Worm (Caenorhabditis elegans) whole organism, L4 larva: Measurements from ENCODE around the gene F18G5.6.

Experiments
- T20F7.1 ChIP-seq: fragments of 200-800 bp; sonication (Bioruptor generic); optimal IDR thresholded peaks from 2 replicates; lab custom pipeline; 2018; ENCODE audit warnings: mild to moderate bottlenecking, missing genetic modification characterization, missing compliant biosample characterization
- ctbp-1 ChIP-seq: fragments of 200-800 bp; sonication (Bioruptor generic); IDR thresholded peaks from 2 replicates; pipeline ENCODE4 v1.3.6; 2022; ENCODE audit warnings: missing genetic modification reagents, missing genetic modification characterization, missing compliant biosample characterization
- daf-16 ChIP-seq, 3 experiments: sonication (generic microtip); optimal IDR thresholded peaks; 2 replicates each; lab custom pipeline; 2016 to 2017; ENCODE audit warnings: missing genetic modification characterization in 3 of 3, missing genetic modification reagents in 3 of 3, mild to moderate bottlenecking in 2 of 3, missing compliant biosample characterization in 2 of 3, missing biosample characterization in 1 of 3, moderate library complexity in 1 of 3
- dmd-6 ChIP-seq: fragments of 200-800 bp; sonication (Bioruptor generic); IDR thresholded peaks from 2 replicates; pipeline ENCODE4 v1.3.6; 2022; ENCODE audit warnings: missing genetic modification reagents, missing genetic modification characterization, missing compliant biosample characterization
- dve-1 ChIP-seq: sonication (generic microtip); optimal IDR thresholded peaks from 2 replicates; lab custom pipeline; 2017; ENCODE audit warnings: antibody characterized with exemption, mild to moderate bottlenecking, missing genetic modification characterization, missing compliant biosample characterization; ENCODE audit not compliant: insufficient read depth
- hlh-11 ChIP-seq: fragments of 200-800 bp; sonication (Bioruptor generic); optimal IDR thresholded peaks from 2 replicates; lab custom pipeline; 2018; ENCODE audit warnings: mild to moderate bottlenecking, missing genetic modification characterization, missing compliant biosample characterization
- hlh-30 ChIP-seq: sonication (generic microtip); optimal IDR thresholded peaks from 2 replicates; lab custom pipeline; 2017; ENCODE audit warnings: antibody characterized with exemption, mild to moderate bottlenecking, missing genetic modification characterization, missing compliant biosample characterization; ENCODE audit not compliant: insufficient read depth
- hmg-1.1 ChIP-seq: fragments of 200-800 bp; sonication (Bioruptor generic); IDR thresholded peaks from 2 replicates; pipeline ENCODE4 v1.3.6; 2022; ENCODE audit warnings: missing genetic modification reagents, missing genetic modification characterization, missing compliant biosample characterization
- mdl-1 ChIP-seq, 2 experiments: fragments of 150-350 bp in 1 of 2; sonication (generic microtip) in 1 of 2; optimal IDR thresholded peaks; 2 replicates each; lab custom pipeline; 2014 to 2017; ENCODE audit warnings: missing biosample characterization in 2 of 2, missing genetic modification characterization in 2 of 2
- mxl-3 ChIP-seq: fragments of 200-800 bp; sonication (Bioruptor generic); optimal IDR thresholded peaks from 2 replicates; lab custom pipeline; 2018; ENCODE audit warnings: mild to moderate bottlenecking, missing genetic modification characterization, missing compliant biosample characterization
- nhr-25 ChIP-seq: sonication (generic microtip); optimal IDR thresholded peaks from 2 replicates; lab custom pipeline; 2017; ENCODE audit warnings: missing genetic modification characterization, mild to moderate bottlenecking, missing compliant biosample characterization, antibody characterized with exemption, moderate library complexity, borderline replicate concordance; ENCODE audit not compliant: insufficient read depth
- nhr-28 ChIP-seq: fragments of 150-350 bp; optimal IDR thresholded peaks from 2 replicates; lab custom pipeline; 2014; ENCODE audit warnings: missing biosample characterization, missing genetic modification characterization
- nhr-48 ChIP-seq: sonication (generic microtip); optimal IDR thresholded peaks from 2 replicates; lab custom pipeline; 2016; ENCODE audit warnings: mild to moderate bottlenecking, missing genetic modification characterization, missing compliant biosample characterization
- nhr-77 ChIP-seq: fragments of 150-350 bp; optimal IDR thresholded peaks from 2 replicates; lab custom pipeline; 2014; ENCODE audit warnings: missing biosample characterization, missing genetic modification characterization
- pqm-1 ChIP-seq: sonication (generic microtip); optimal IDR thresholded peaks from 2 replicates; lab custom pipeline; 2017; ENCODE audit warnings: missing biosample characterization, missing genetic modification characterization
- set-16 ChIP-seq: fragments of 200-800 bp; sonication (Bioruptor generic); IDR thresholded peaks from 2 replicates; pipeline ENCODE4 v1.3.6; 2022; ENCODE audit warnings: missing genetic modification reagents, missing genetic modification characterization, missing compliant biosample characterization
- spr-1 ChIP-seq: sonication (generic microtip); optimal IDR thresholded peaks from 2 replicates; lab custom pipeline; 2016; ENCODE audit warnings: mild to moderate bottlenecking, missing genetic modification characterization, missing compliant biosample characterization
- tag-97 ChIP-seq: fragments of 200-800 bp; sonication (Bioruptor generic); IDR thresholded peaks from 2 replicates; pipeline ENCODE4 v1.3.6; 2022; ENCODE audit warnings: missing genetic modification characterization, missing compliant biosample characterization
- ztf-11 ChIP-seq: fragments of 150-350 bp; optimal IDR thresholded peaks from 2 replicates; lab custom pipeline; 2014; ENCODE audit warnings: missing biosample characterization, missing genetic modification characterization
- ztf-7 ChIP-seq: fragments of 150-350 bp; optimal IDR thresholded peaks from 2 replicates; lab custom pipeline; 2014; ENCODE audit warnings: missing biosample characterization, missing genetic modification characterization

F18G5.6 gene

ce11 chrX:9212675-9213074 is 51.5 kb downstream of the F18G5.6 start:
- TF ChIP-seq nhr-77 (tag; lab: Kevin White, UChicago), result peak; percentile 55
- no peak for TF ChIP-seq T20F7.1 (GFP tag; lab: Kevin White, UChicago)
- no peak for TF ChIP-seq hmg-1.1
- TF ChIP-seq daf-16 (GFP tag; optimal IDR thresholded peaks at IDR 0.05; lab: Kevin White, UChicago), result no peak
- peak; percentile 86 for TF ChIP-seq daf-16 (tag; optimal IDR thresholded peaks at IDR 0.05; lab: Kevin White, UChicago)
- peak; percentile 69 for TF ChIP-seq nhr-28
- TF ChIP-seq ztf-11 (tag; lab: Kevin White, UChicago), result no peak
- TF ChIP-seq mxl-3, result peak; percentile 48
- TF ChIP-seq spr-1 (tag; lab: Kevin White, UChicago), result no peak
- TF ChIP-seq pqm-1, result peak; percentile 88
- no peak for TF ChIP-seq nhr-48 (tag; lab: Kevin White, UChicago)
- peak; percentile 78 for TF ChIP-seq dmd-6
- no peak for TF ChIP-seq tag-97 (GFP tag; lab: Robert Waterston, UW)
- no peak for TF ChIP-seq ctbp-1 (GFP tag; lab: Robert Waterston, UW)
- no peak for TF ChIP-seq set-16 (GFP tag; lab: Robert Waterston, UW)
- TF ChIP-seq hlh-11 (tag; lab: Kevin White, UChicago), result peak; percentile 40
- peak in 1 of 2 experiments; percentile 53 for TF ChIP-seq mdl-1 (tag; optimal IDR thresholded peaks at IDR 0.05; lab: Kevin White, UChicago)
- peak; percentile 62 for TF ChIP-seq dve-1 (tag; lab: Kevin White, UChicago)
- no peak for TF ChIP-seq ztf-7
- TF ChIP-seq nhr-25, result no peak
- TF ChIP-seq hlh-30 (tag; lab: Kevin White, UChicago), result peak; percentile 20
